Worm (Caenorhabditis elegans): Measurements from ENCODE around the gene T02B11.3.

The T02B11.3 gene

DNA sequence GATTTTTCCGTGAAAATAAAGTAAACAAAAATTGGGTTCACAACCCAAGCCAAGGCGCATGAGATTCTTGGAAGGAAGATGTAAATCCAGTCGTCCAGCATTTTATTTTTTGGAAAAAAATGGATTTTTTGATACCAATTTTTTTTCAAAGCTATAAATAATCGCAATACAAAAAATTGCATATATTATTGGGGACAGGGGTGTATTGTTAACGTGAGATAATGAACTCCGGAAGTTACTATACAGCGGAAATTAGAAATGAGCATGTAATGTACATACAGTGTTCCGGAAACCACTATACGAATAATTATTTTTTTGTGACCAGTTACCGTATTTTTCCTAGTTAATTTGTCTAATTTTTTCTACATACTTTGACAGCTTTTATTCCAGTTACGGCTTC lies 17.7 kb upstream of the T02B11.3 start, which contains the start of gene srj-38:
TSS of gene srj-38 (minus strand) at position 101 of the 400 bp plus-strand sequence.
- TF ChIP-seq nfya-1 (tag; optimal IDR thresholded peaks at IDR 0.05; ENCODE audit: insufficient read depth) = no peak
- TF ChIP-seq elt-2 (tag; optimal IDR thresholded peaks at IDR 0.05) = no peak
- no peak for TF ChIP-seq aly-2 (tag; optimal IDR thresholded peaks at IDR 0.05)
- no peak for TF ChIP-seq lin-15B (tag; optimal IDR thresholded peaks at IDR 0.05)
- TF ChIP-seq nhr-25 (tag; optimal IDR thresholded peaks at IDR 0.05) = no peak
- TF ChIP-seq nhr-11 (tag; optimal IDR thresholded peaks at IDR 0.05) = no peak

DNA sequence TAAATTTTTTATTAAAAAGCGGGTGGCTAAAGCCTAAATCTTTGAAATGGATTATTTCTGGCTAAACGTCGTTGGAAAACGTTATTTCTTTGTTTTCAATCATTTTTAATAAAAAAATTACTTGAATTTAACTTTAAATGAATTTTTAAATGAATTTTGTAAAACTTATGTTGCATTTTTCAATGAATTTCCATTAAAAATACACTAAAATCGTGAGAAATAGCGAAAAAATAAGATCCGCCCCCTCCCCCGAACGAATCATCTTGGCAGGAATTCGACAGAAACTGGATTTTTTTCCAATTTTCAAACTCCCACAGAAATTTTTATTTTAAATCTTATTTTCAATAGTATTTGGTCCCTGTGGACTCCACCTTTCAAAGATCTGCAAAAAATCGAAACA lies 12.5 kb upstream of the T02B11.3 start, which contains the start of gene srg-53:
TSS of gene srg-53 (plus strand) at position 301 of the 400 bp plus-strand sequence.
- TF ChIP-seq fkh-2 (tag; optimal IDR thresholded peaks at IDR 0.05) = no peak
- no peak for TF ChIP-seq fkh-10 (GFP tag; optimal IDR thresholded peaks at IDR 0.05)
- no peak for TF ChIP-seq sea-2 (GFP tag; optimal IDR thresholded peaks at IDR 0.05)
- no peak for TF ChIP-seq eor-1 (tag; optimal IDR thresholded peaks at IDR 0.05)
- TF ChIP-seq nhr-67 (tag; optimal IDR thresholded peaks at IDR 0.05) = no peak
- no peak for TF ChIP-seq ceh-82 (tag; optimal IDR thresholded peaks at IDR 0.05)
- no peak for TF ChIP-seq ztf-11 (tag; optimal IDR thresholded peaks at IDR 0.05)
- TF ChIP-seq pqm-1 (tag; optimal IDR thresholded peaks at IDR 0.05) = no peak
- no peak for TF ChIP-seq nhr-237 (tag; optimal IDR thresholded peaks at IDR 0.05)
- no peak for TF ChIP-seq mdl-1 (tag; optimal IDR thresholded peaks at IDR 0.05)
- no peak for TF ChIP-seq elt-1 (tag; optimal IDR thresholded peaks at IDR 0.05)
- no peak for TF ChIP-seq nhr-28 (tag; optimal IDR thresholded peaks at IDR 0.05)

DNA sequence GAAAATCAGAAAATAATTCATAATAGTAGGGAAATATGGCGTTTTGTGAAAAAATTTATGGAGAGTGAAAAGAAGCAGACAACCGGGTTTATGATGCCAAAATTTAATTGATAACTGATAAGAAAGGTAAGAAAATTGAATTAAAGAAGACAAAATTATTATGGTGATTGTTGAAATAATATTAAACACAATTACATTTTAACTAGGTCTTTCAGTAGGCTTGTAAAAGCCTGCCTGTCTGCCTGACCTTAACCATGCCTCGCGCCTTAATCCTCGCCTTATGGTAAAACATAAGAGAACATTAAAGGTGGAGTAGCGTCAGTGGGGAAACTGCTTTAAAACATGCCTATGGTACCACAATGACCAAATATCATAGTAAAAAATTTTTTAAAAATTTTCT lies 11.9 kb upstream of the T02B11.3 start, which contains the start of gene T02B11.8:
TSS of gene T02B11.8 (minus strand) at position 101 of the 400 bp plus-strand sequence.
- TF ChIP-seq unc-62 (GFP tag; optimal IDR thresholded peaks at IDR 0.05) = no peak
- TF ChIP-seq elt-2 (tag; optimal IDR thresholded peaks at IDR 0.05) = peak; percentile 45
- no peak for TF ChIP-seq nhr-11 (tag; optimal IDR thresholded peaks at IDR 0.05)
- no peak for TF ChIP-seq mml-1 (tag; optimal IDR thresholded peaks at IDR 0.05)
- no peak for TF ChIP-seq ztf-4 (tag; optimal IDR thresholded peaks at IDR 0.05)
- TF ChIP-seq ceh-16 (tag; optimal IDR thresholded peaks at IDR 0.05) = no peak

DNA sequence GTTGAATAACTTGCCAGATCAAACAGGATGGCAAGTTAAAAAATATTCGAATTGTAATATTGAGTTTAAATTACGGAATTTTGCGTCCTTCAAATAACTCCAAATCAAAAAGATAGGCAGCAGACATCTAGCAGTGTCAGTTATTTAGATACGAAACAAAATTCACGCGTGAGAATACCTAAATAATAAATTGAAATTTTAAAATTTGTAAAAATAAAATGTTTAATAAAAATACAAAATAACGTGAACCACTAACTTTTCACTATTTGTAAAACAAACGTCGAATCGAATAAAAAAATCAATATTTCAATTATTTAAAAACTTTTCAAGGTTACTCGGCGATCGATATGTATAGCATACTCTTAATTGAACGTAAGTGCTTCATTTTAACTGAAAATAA lies 9.3 kb upstream of the T02B11.3 start, which contains the start of gene T02B11.9:
TSS of gene T02B11.9 (plus strand) at position 301 of the 400 bp plus-strand sequence.
- TF ChIP-seq ama-1 (optimal IDR thresholded peaks at IDR 0.05) (no peak), elt-2 (tag; optimal IDR thresholded peaks at IDR 0.05) (no peak), ceh-82 (tag; optimal IDR thresholded peaks at IDR 0.05) (no peak), nhr-23 (tag; optimal IDR thresholded peaks at IDR 0.05) (no peak), nhr-77 (tag; optimal IDR thresholded peaks at IDR 0.05) (no peak), nfya-1 (tag; optimal IDR thresholded peaks at IDR 0.05; ENCODE audit: insufficient read depth) (no peak), zag-1 (tag; optimal IDR thresholded peaks at IDR 0.05) (no peak), nhr-25 (tag; optimal IDR thresholded peaks at IDR 0.05) (no peak), lin-15B (tag; optimal IDR thresholded peaks at IDR 0.05) (no peak), egl-5 (tag; optimal IDR thresholded peaks at IDR 0.05) (no peak), nhr-43 (tag; optimal IDR thresholded peaks at IDR 0.05; ENCODE audit: poor library complexity, severe bottlenecking) (no peak), fkh-2 (tag; optimal IDR thresholded peaks at IDR 0.05) (no peak), eor-1 (tag; optimal IDR thresholded peaks at IDR 0.05) (no peak), pqm-1 (tag; optimal IDR thresholded peaks at IDR 0.05) (no peak), nhr-12 (tag; optimal IDR thresholded peaks at IDR 0.05) (no peak)

DNA sequence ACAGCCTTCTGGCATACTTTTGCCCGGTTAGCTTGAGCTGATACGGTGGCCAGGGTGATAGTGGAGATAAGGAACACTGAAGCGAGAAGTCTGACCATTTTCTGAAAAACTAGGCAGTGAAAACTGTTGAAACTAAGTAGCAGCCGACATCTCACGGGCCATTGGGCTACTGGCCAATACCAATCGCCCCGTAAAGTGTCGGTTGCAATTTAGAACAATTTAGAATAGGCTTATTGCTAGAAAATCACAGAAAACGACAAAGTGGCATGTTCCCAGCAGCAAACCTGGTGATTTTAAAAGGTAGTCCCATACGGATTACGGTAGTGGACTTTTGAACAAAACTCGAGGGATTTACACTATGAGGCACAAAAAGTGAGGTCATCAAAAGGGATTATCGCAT lies 4.4 kb upstream of the T02B11.3 start, which contains the start of gene T02B11.4:
TSS of gene T02B11.4 (minus strand) at position 101 of the 400 bp plus-strand sequence.
- TF ChIP-seq snpc-4 (tag; optimal IDR thresholded peaks at IDR 0.05) (no peak), nhr-23 (tag; optimal IDR thresholded peaks at IDR 0.05) (no peak), ceh-9 (tag; optimal IDR thresholded peaks at IDR 0.05) (no peak), nhr-76 (tag; optimal IDR thresholded peaks at IDR 0.05) (no peak), hmg-11 (tag; optimal IDR thresholded peaks at IDR 0.05) (no peak), unc-62 (GFP tag; optimal IDR thresholded peaks at IDR 0.05) (no peak), elt-2 (tag; optimal IDR thresholded peaks at IDR 0.05) (no peak)
